Worm (Caenorhabditis elegans): ENCODE data around the gene cls-1.

cls-1 gene

ce11 chrIII:7488303-7488702, 19.7 kb upstream of the cls-1 start:
- TF ChIP-seq mxl-3 (GFP tag; optimal IDR thresholded peaks at IDR 0.05) (peak; percentile 67), nhr-25 (tag; optimal IDR thresholded peaks at IDR 0.05; ENCODE audit: borderline replicate concordance, insufficient read depth) (no peak), ZK337.2 (GFP tag; IDR thresholded peaks at IDR 0.05) (no peak), nhr-6 (tag; optimal IDR thresholded peaks at IDR 0.05) (peak; percentile 22), dve-1 (tag; optimal IDR thresholded peaks at IDR 0.05; ENCODE audit: insufficient read depth) (no peak), lin-13 (GFP tag; optimal IDR thresholded peaks at IDR 0.05) (no peak), tag-97 (GFP tag; IDR thresholded peaks at IDR 0.05) (no peak), mdl-1 (tag; optimal IDR thresholded peaks at IDR 0.05) (peak in 1 of 2 experiments; percentile 58), ztf-11 (tag; optimal IDR thresholded peaks at IDR 0.05) (no peak), daf-8 (GFP tag; IDR thresholded peaks at IDR 0.05) (no peak), mes-2 (tag; optimal IDR thresholded peaks at IDR 0.05; ENCODE audit: poor library complexity, severe bottlenecking) (peak; percentile 16), ceh-20 (GFP tag; IDR thresholded peaks at IDR 0.05) (no peak), ZK546.5 (tag; optimal IDR thresholded peaks at IDR 0.05) (no peak), duxl-1 (tag; optimal IDR thresholded peaks at IDR 0.05; ENCODE audit: poor library complexity) (no peak), zfp-2 (tag; optimal IDR thresholded peaks at IDR 0.05) (no peak), lir-3 (tag; optimal IDR thresholded peaks at IDR 0.05) (no peak), daf-19 (GFP tag; conservative IDR thresholded peaks at IDR 0.05) (no peak), nhr-28 (tag; optimal IDR thresholded peaks at IDR 0.05) (peak; percentile 54), F44E2.7 (GFP tag; IDR thresholded peaks at IDR 0.05) (no peak), snpc-4 (tag; optimal IDR thresholded peaks at IDR 0.05) (no peak), mep-1 (tag; optimal IDR thresholded peaks at IDR 0.05) (no peak), F10B5.3 (tag; optimal IDR thresholded peaks at IDR 0.05) (no peak), hlh-11 (tag; optimal IDR thresholded peaks at IDR 0.05) (peak; percentile 36), dmd-6 (GFP tag; IDR thresholded peaks at IDR 0.05) (0 out of 2 replicates have a peak, but pooled peaks have one; percentile 18), cey-2 (tag; optimal IDR thresholded peaks at IDR 0.05; ENCODE audit: borderline replicate concordance, insufficient read depth) (no peak), daf-12 (tag; optimal IDR thresholded peaks at IDR 0.05) (no peak), Y48G9A.11 (GFP tag; IDR thresholded peaks at IDR 0.05) (no peak), lin-15B (tag; optimal IDR thresholded peaks at IDR 0.05) (no peak), arid-1 (GFP tag; conservative IDR thresholded peaks at IDR 0.05) (no peak), attf-4 (tag; optimal IDR thresholded peaks at IDR 0.05) (no peak), ceh-28 (tag; optimal IDR thresholded peaks at IDR 0.05) (no peak), lin-1 (GFP tag; IDR thresholded peaks at IDR 0.05) (no peak), daf-16 (GFP tag; optimal IDR thresholded peaks at IDR 0.05) (no peak), daf-16 (tag; optimal IDR thresholded peaks at IDR 0.05) (no peak), nhr-42 (GFP tag; IDR thresholded peaks at IDR 0.05) (no peak), vab-7 (GFP tag; IDR thresholded peaks at IDR 0.05) (no peak), lin-29 (GFP tag; IDR thresholded peaks at IDR 0.05) (no peak), ztf-7 (tag; optimal IDR thresholded peaks at IDR 0.05) (no peak), aha-1 (tag) (peak; percentile 81), tra-1 (GFP tag; IDR thresholded peaks at IDR 0.05) (no peak), unc-39 (tag; optimal IDR thresholded peaks at IDR 0.05) (no peak), hif-1 (tag; optimal IDR thresholded peaks at IDR 0.05) (no peak), snpc-1.2 (GFP tag; IDR thresholded peaks at IDR 0.05) (no peak), spr-3 (GFP tag; optimal IDR thresholded peaks at IDR 0.05) (no peak), dpl-1 (GFP tag; optimal IDR thresholded peaks at IDR 0.05) (no peak), gei-8 (GFP tag; optimal IDR thresholded peaks at IDR 0.05) (no peak), ama-1 (optimal IDR thresholded peaks at IDR 0.05) (no peak), unc-62 (GFP tag; optimal IDR thresholded peaks at IDR 0.05 in 1 of 2) (peak in 1 of 2 experiments; percentile 69), unc-62 (tag; optimal IDR thresholded peaks at IDR 0.05) (no peak), hlh-30 (tag; optimal IDR thresholded peaks at IDR 0.05; ENCODE audit: insufficient read depth) (peak; percentile 36), sdz-12 (GFP tag; optimal IDR thresholded peaks at IDR 0.05) (no peak), zag-1 (tag; optimal IDR thresholded peaks at IDR 0.05) (no peak)

Measured in whole organism, L4 larva.